Fruit fly (Drosophila melanogaster): ENCODE data around the gene Atg1.
A peak's percentile ranks its signal among the peaks of the same experiment; 100 is the strongest.

The Atg1 gene

dm6 chr3L:12754769-12755189, 50.1 kb downstream of the Atg1 start, which contains the start of the genes CG10973 and Vps13D (continued):
- TF ChIP-seq CG15601 (tag; optimal IDR thresholded peaks at IDR 0.05) (no peak), scrt (GFP tag; optimal IDR thresholded peaks at IDR 0.05) (no peak), wdn (GFP tag; IDR thresholded peaks at IDR 0.05) (no peak), crol (GFP tag; IDR thresholded peaks at IDR 0.05) (no peak), CG9215 (GFP tag; IDR thresholded peaks at IDR 0.05) (no peak), Optix (GFP tag; IDR thresholded peaks at IDR 0.05) (no peak), Eip74EF (GFP tag; optimal IDR thresholded peaks at IDR 0.05) (no peak), gce (GFP tag; IDR thresholded peaks at IDR 0.05) (no peak), Oli (tag; optimal IDR thresholded peaks at IDR 0.05) (no peak), Nf-YC (tag; optimal IDR thresholded peaks at IDR 0.05) (no peak), CG10979 (tag; optimal IDR thresholded peaks at IDR 0.05) (no peak), Hr39 (optimal IDR thresholded peaks at IDR 0.05) (no peak), Xbp1 (GFP tag; optimal IDR thresholded peaks at IDR 0.05) (no peak), Spps (tag; optimal IDR thresholded peaks at IDR 0.05) (no peak), Ravus (GFP tag; IDR thresholded peaks at IDR 0.05) (no peak), ftz-f1 (GFP tag; optimal IDR thresholded peaks at IDR 0.05) (no peak), D19A (tag; optimal IDR thresholded peaks at IDR 0.05) (no peak), CG17361 (GFP tag; IDR thresholded peaks at IDR 0.05) (no peak), Med (GFP tag) (no peak), CG17912 (GFP tag; optimal IDR thresholded peaks at IDR 0.05) (peak; percentile 75), Ptx1 (GFP tag; IDR thresholded peaks at IDR 0.05) (no peak), CG43689 (GFP tag; IDR thresholded peaks at IDR 0.05) (no peak), CG30403 (GFP tag; optimal IDR thresholded peaks at IDR 0.05) (peak; percentile 58), Pdp1 (GFP tag; optimal IDR thresholded peaks at IDR 0.05) (no peak), bsh (GFP tag; optimal IDR thresholded peaks at IDR 0.05) (no peak), E2f2 (GFP tag; IDR thresholded peaks at IDR 0.05) (peak; percentile 40; the same call in 1 of the 2 replicates), NC2α (GFP tag; optimal IDR thresholded peaks at IDR 0.05) (no peak), emc (GFP tag; optimal IDR thresholded peaks at IDR 0.05) (no peak), CG4730 (GFP tag; IDR thresholded peaks at IDR 0.05) (no peak), CG4404 (GFP tag; IDR thresholded peaks at IDR 0.05) (no peak), Gsc (GFP tag; IDR thresholded peaks at IDR 0.05) (no peak), CG30431 (GFP tag; optimal IDR thresholded peaks at IDR 0.05) (no peak), CG18011 (GFP tag; optimal IDR thresholded peaks at IDR 0.05) (peak; percentile 53), CG7987 (GFP tag; optimal IDR thresholded peaks at IDR 0.05) (peak; percentile 91), Max (GFP tag; optimal IDR thresholded peaks at IDR 0.05) (peak; percentile 72), Doc2 (GFP tag; IDR thresholded peaks at IDR 0.05) (no peak), Hr3 (GFP tag; optimal IDR thresholded peaks at IDR 0.05) (peak; percentile 39), MBD-R2 (GFP tag; IDR thresholded peaks at IDR 0.05) (peak; percentile 73), D (optimal IDR thresholded peaks at IDR 0.05) (no peak), D (GFP tag; optimal IDR thresholded peaks at IDR 0.05) (peak; percentile 39), croc (GFP tag; conservative IDR thresholded peaks at IDR 0.05) (no peak), oc (tag; optimal IDR thresholded peaks at IDR 0.05) (no peak), aop (GFP tag; IDR thresholded peaks at IDR 0.05) (no peak), CG10321 (GFP tag; IDR thresholded peaks at IDR 0.05) (no peak), Dek (tag; optimal IDR thresholded peaks at IDR 0.05) (no peak), B-H2 (GFP tag; optimal IDR thresholded peaks at IDR 0.05) (no peak), Aef1 (GFP tag; IDR thresholded peaks at IDR 0.05) (no peak), CG31224 (GFP tag; IDR thresholded peaks at IDR 0.05) (no peak), HHEX (GFP tag; optimal IDR thresholded peaks at IDR 0.05) (no peak), Xrp1 (GFP tag; IDR thresholded peaks at IDR 0.05) (peak; percentile 58; the same call in 1 of the 2 replicates), klu (GFP tag; IDR thresholded peaks at IDR 0.05) (no peak), bigmax (GFP tag; optimal IDR thresholded peaks at IDR 0.05) (peak; percentile 64), ATbp (GFP tag; optimal IDR thresholded peaks at IDR 0.05) (peak; percentile 88)

All from whole organism, embryonic.